Worm (Caenorhabditis elegans): ENCODE results near the gene cnnm-2.

DNA sequence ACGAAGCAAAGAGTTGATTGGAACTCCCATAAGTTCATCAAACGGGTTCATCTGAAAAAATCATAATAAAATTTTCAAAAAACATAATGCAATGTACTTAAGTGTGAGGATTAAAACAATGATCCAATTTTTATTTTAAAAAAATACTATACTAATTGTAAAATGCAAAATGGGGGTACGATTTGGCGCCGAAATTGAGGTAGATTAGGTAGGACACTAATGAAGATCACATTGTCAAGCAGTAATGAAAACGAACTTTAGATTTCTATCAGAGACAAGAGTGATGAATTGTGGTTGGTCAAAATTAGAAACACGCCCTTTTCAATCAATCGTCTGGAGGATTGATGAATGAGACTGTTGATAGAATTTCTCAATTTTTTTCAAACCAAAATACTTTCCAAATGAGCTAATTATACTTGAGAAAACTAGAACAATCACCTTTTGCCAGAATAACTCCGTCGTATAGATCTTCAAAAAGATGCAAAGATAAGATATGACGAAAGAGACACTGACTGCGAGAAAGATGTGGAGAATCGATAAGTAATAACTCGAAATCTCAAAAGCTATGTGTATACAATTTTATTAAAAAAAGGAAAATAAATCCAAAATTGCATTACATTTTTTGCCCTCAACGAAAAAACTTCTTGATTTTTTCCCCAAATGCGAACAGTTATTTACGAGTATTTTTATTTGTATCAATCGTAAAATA is 46.2 kb downstream of the cnnm-2 start, which contains the start of gene C06E2.5:
- TF ChIP-seq tbx-37 (GFP tag; conservative IDR thresholded peaks at IDR 0.05) (no peak), aly-1 (tag; optimal IDR thresholded peaks at IDR 0.05) (no peak), ceh-36 (tag; optimal IDR thresholded peaks at IDR 0.05) (no peak), ama-1 (optimal IDR thresholded peaks at IDR 0.05) (no peak), hmg-4 (GFP tag; optimal IDR thresholded peaks at IDR 0.05) (no peak), tra-4 (tag; optimal IDR thresholded peaks at IDR 0.05) (no peak), pes-1 (GFP tag; IDR thresholded peaks at IDR 0.05) (no peak), scrt-1 (GFP tag; IDR thresholded peaks at IDR 0.05) (no peak), ceh-13 (GFP tag; optimal IDR thresholded peaks at IDR 0.05) (no peak), hmbx-1 (tag; optimal IDR thresholded peaks at IDR 0.05) (no peak), hnd-1 (tag; optimal IDR thresholded peaks at IDR 0.05) (no peak)

All from whole organism, early embryonic.